Worm (Caenorhabditis elegans) whole organism, L4 larva: ENCODE results near the gene B0464.6.

Experiments used
- F26F4.8 ChIP-seq: fragments of 200-800 bp; sonication (Bioruptor generic); conservative IDR thresholded peaks from 2 replicates; pipeline ENCODE4 v1.3.6; 2022; ENCODE audit warnings: missing genetic modification characterization, missing compliant biosample characterization
- F44E2.7 ChIP-seq: fragments of 200-800 bp; sonication (Bioruptor generic); IDR thresholded peaks from 2 replicates; pipeline ENCODE4 v2.1.2; 2022; ENCODE audit warnings: missing genetic modification characterization, missing compliant biosample characterization
- F49E8.2 ChIP-seq: sonication (generic microtip); optimal IDR thresholded peaks from 2 replicates; lab custom pipeline; 2016; ENCODE audit warnings: missing compliant biosample characterization, mild to moderate bottlenecking, missing genetic modification characterization, borderline replicate concordance
- T26A8.4 ChIP-seq: fragments of 200-800 bp; sonication (Bioruptor generic); IDR thresholded peaks from 2 replicates; pipeline ENCODE4 v1.3.6; 2022; ENCODE audit warnings: missing genetic modification characterization, missing compliant biosample characterization
- ZK337.2 ChIP-seq: fragments of 200-800 bp; sonication (Bioruptor generic); IDR thresholded peaks from 2 replicates; pipeline ENCODE4 v1.3.6; 2022; ENCODE audit warnings: missing genetic modification reagents, missing genetic modification characterization, missing compliant biosample characterization
- aha-1 ChIP-seq: fragments of 150-350 bp; peaks from one replicate; lab custom pipeline; 2014; ENCODE audit warnings: missing biosample characterization, missing genetic modification characterization
- aly-2 ChIP-seq: sonication (generic microtip); optimal IDR thresholded peaks from 2 replicates; lab custom pipeline; 2018; ENCODE audit warnings: missing biosample characterization, missing genetic modification characterization
- ama-1 ChIP-seq: fragments of 150-350 bp; optimal IDR thresholded peaks from 2 replicates; lab custom pipeline; 2014; ENCODE audit warnings: inconsistent platforms, mixed read lengths
- ctbp-1 ChIP-seq: fragments of 200-800 bp; sonication (Bioruptor generic); IDR thresholded peaks from 2 replicates; pipeline ENCODE4 v1.3.6; 2022; ENCODE audit warnings: missing genetic modification reagents, missing genetic modification characterization, missing compliant biosample characterization
- daf-16 ChIP-seq, 3 experiments: sonication (generic microtip); optimal IDR thresholded peaks; 2 replicates each; lab custom pipeline; 2016 to 2017; ENCODE audit warnings: missing genetic modification characterization in 3 of 3, missing genetic modification reagents in 3 of 3, mild to moderate bottlenecking in 2 of 3, missing compliant biosample characterization in 2 of 3, missing biosample characterization in 1 of 3, moderate library complexity in 1 of 3
- dmd-9 ChIP-seq: fragments of 200-800 bp; sonication (Bioruptor generic); IDR thresholded peaks from 2 replicates; pipeline ENCODE4 v1.3.6; 2022; ENCODE audit warnings: missing genetic modification reagents, missing genetic modification characterization, missing compliant biosample characterization
- dpl-1 ChIP-seq: fragments of 150-350 bp; optimal IDR thresholded peaks from 2 replicates; lab custom pipeline; 2014; ENCODE audit warnings: missing biosample characterization, missing genetic modification reagents, missing genetic modification characterization
- egl-27 ChIP-seq: sonication (generic microtip); optimal IDR thresholded peaks from 3 replicates; lab custom pipeline; 2017; ENCODE audit warnings: missing biosample characterization, missing genetic modification reagents, missing genetic modification characterization
- egl-43 ChIP-seq: fragments of 200-800 bp; sonication (Bioruptor generic); IDR thresholded peaks from 2 replicates; pipeline ENCODE4 v1.3.6; 2022; ENCODE audit warnings: missing genetic modification reagents, missing genetic modification characterization, missing compliant biosample characterization
- hlh-11 ChIP-seq: fragments of 200-800 bp; sonication (Bioruptor generic); optimal IDR thresholded peaks from 2 replicates; lab custom pipeline; 2018; ENCODE audit warnings: mild to moderate bottlenecking, missing genetic modification characterization, missing compliant biosample characterization
- hlh-30 ChIP-seq: sonication (generic microtip); optimal IDR thresholded peaks from 2 replicates; lab custom pipeline; 2017; ENCODE audit warnings: antibody characterized with exemption, mild to moderate bottlenecking, missing genetic modification characterization, missing compliant biosample characterization; ENCODE audit not compliant: insufficient read depth
- hmg-1.1 ChIP-seq: fragments of 200-800 bp; sonication (Bioruptor generic); IDR thresholded peaks from 2 replicates; pipeline ENCODE4 v1.3.6; 2022; ENCODE audit warnings: missing genetic modification reagents, missing genetic modification characterization, missing compliant biosample characterization
- lim-7 ChIP-seq: fragments of 200-800 bp; sonication (Bioruptor generic); IDR thresholded peaks from 2 replicates; pipeline ENCODE4 v1.3.6; 2022; ENCODE audit warnings: missing genetic modification characterization, missing compliant biosample characterization
- lin-1 ChIP-seq: fragments of 200-800 bp; sonication (Bioruptor generic); IDR thresholded peaks from 2 replicates; pipeline ENCODE4 v1.3.6; 2022; ENCODE audit warnings: missing genetic modification reagents, missing genetic modification characterization, missing compliant biosample characterization
- lin-39 ChIP-seq: fragments of 150-350 bp; optimal IDR thresholded peaks from 2 replicates; lab custom pipeline; 2014; ENCODE audit warnings: missing biosample characterization, missing genetic modification reagents, missing genetic modification characterization
- lsy-2 ChIP-seq, 2 experiments: fragments of 150-350 bp in 1 of 2; sonication (generic microtip) in 1 of 2; optimal IDR thresholded peaks; 2 replicates each; lab custom pipeline; 2014 to 2017; ENCODE audit warnings: missing biosample characterization in 2 of 2, missing genetic modification characterization in 2 of 2
- madf-5 ChIP-seq, 2 experiments: fragments of 200-800 bp; sonication (Bioruptor generic); IDR thresholded peaks; 2 replicates each; pipeline ENCODE4 v1.3.6; 2022; ENCODE audit warnings: missing compliant biosample characterization in 2 of 2, missing genetic modification characterization in 2 of 2
- mdl-1 ChIP-seq, 2 experiments: fragments of 150-350 bp in 1 of 2; sonication (generic microtip) in 1 of 2; optimal IDR thresholded peaks; 2 replicates each; lab custom pipeline; 2014 to 2017; ENCODE audit warnings: missing biosample characterization in 2 of 2, missing genetic modification characterization in 2 of 2
- mdt-29 ChIP-seq: fragments of 200-800 bp; sonication (Bioruptor generic); IDR thresholded peaks from 2 replicates; pipeline ENCODE4 v1.3.6; 2022; ENCODE audit warnings: missing genetic modification reagents, missing genetic modification characterization, missing compliant biosample characterization
- mep-1 ChIP-seq: fragments of 150-350 bp; sonication (generic microtip); optimal IDR thresholded peaks from 3 replicates; lab custom pipeline; 2014; ENCODE audit warnings: missing biosample characterization, missing genetic modification characterization
- mes-2 ChIP-seq: sonication (generic microtip); optimal IDR thresholded peaks from 2 replicates; lab custom pipeline; 2016; ENCODE audit warnings: missing genotype, mild to moderate bottlenecking, missing genetic modification characterization, missing compliant biosample characterization; ENCODE audit not compliant: poor library complexity, severe bottlenecking
- mxl-3 ChIP-seq: fragments of 200-800 bp; sonication (Bioruptor generic); optimal IDR thresholded peaks from 2 replicates; lab custom pipeline; 2018; ENCODE audit warnings: mild to moderate bottlenecking, missing genetic modification characterization, missing compliant biosample characterization
- nhr-10 ChIP-seq: fragments of 150-350 bp; optimal IDR thresholded peaks from 2 replicates; lab custom pipeline; 2014; ENCODE audit warnings: missing biosample characterization, missing genetic modification characterization
- nhr-11 ChIP-seq: fragments of 150-350 bp; optimal IDR thresholded peaks from 2 replicates; lab custom pipeline; 2014; ENCODE audit warnings: missing biosample characterization, missing genetic modification characterization
- nhr-28 ChIP-seq: fragments of 150-350 bp; optimal IDR thresholded peaks from 2 replicates; lab custom pipeline; 2014; ENCODE audit warnings: missing biosample characterization, missing genetic modification characterization
- nhr-42 ChIP-seq: fragments of 200-800 bp; sonication (Bioruptor generic); IDR thresholded peaks from 2 replicates; pipeline ENCODE4 v1.3.6; 2022; ENCODE audit warnings: missing genetic modification characterization, missing compliant biosample characterization
- nhr-48 ChIP-seq: sonication (generic microtip); optimal IDR thresholded peaks from 2 replicates; lab custom pipeline; 2016; ENCODE audit warnings: mild to moderate bottlenecking, missing genetic modification characterization, missing compliant biosample characterization
- pha-4 ChIP-seq, 2 experiments: fragments of 150-350 bp in 1 of 2; fragments of 200-800 bp in 1 of 2; sonication (Bioruptor generic) in 1 of 2; IDR thresholded peaks in 1 of 2; optimal IDR thresholded peaks in 1 of 2; 2 replicates each; pipeline versions ENCODE4 v1.3.6 to Lab custom; 2014 to 2022; ENCODE audit warnings: missing genetic modification characterization in 2 of 2, missing genetic modification reagents in 2 of 2, missing biosample characterization in 1 of 2, missing compliant biosample characterization in 1 of 2
- pqm-1 ChIP-seq: sonication (generic microtip); optimal IDR thresholded peaks from 2 replicates; lab custom pipeline; 2017; ENCODE audit warnings: missing biosample characterization, missing genetic modification characterization
- sdz-12 ChIP-seq: fragments of 200-800 bp; sonication (Bioruptor generic); optimal IDR thresholded peaks from 2 replicates; lab custom pipeline; 2018; ENCODE audit warnings: mild to moderate bottlenecking, missing genetic modification characterization, missing compliant biosample characterization
- set-16 ChIP-seq: fragments of 200-800 bp; sonication (Bioruptor generic); IDR thresholded peaks from 2 replicates; pipeline ENCODE4 v1.3.6; 2022; ENCODE audit warnings: missing genetic modification reagents, missing genetic modification characterization, missing compliant biosample characterization
- unc-62 ChIP-seq, 3 experiments: fragments of 150-350 bp in 1 of 3; sonication (generic microtip); optimal IDR thresholded peaks in 2 of 3; peaks in 1 of 3; 1 replicate in 1 of 3; 2 replicates in 2 of 3; lab custom pipeline; 2014 to 2017; ENCODE audit warnings: missing biosample characterization in 3 of 3, missing genetic modification characterization in 3 of 3, missing genetic modification reagents in 3 of 3, missing genotype in 1 of 3

B0464.6 gene

ce11 chrIII:9461894-9462784 is 3.6 kb downstream of the B0464.6 start:
- TF ChIP-seq ZK337.2 (GFP tag; lab: Robert Waterston, UW) = no peak
- 0 out of 2 replicates have a peak, but pooled peaks have one; percentile 32 for TF ChIP-seq F26F4.8 (GFP tag; lab: Robert Waterston, UW)
- TF ChIP-seq sdz-12 (GFP tag; lab: Kevin White, UChicago) = no peak
- 0 out of 2 replicates have a peak, but pooled peaks have one; percentile 26 for TF ChIP-seq pha-4 (GFP tag; IDR thresholded peaks at IDR 0.05; lab: Robert Waterston, UW)
- TF ChIP-seq pha-4 (tag; optimal IDR thresholded peaks at IDR 0.05; lab: Kevin White, UChicago) = no peak
- TF ChIP-seq ama-1 (lab: Kevin White, UChicago) = peak; percentile 89
- TF ChIP-seq aha-1 = peak; percentile 28
- no peak for TF ChIP-seq F49E8.2 (tag; lab: Kevin White, UChicago)
- peak; percentile 50 for TF ChIP-seq nhr-10 (tag; lab: Kevin White, UChicago)
- TF ChIP-seq unc-62 (GFP tag; optimal IDR thresholded peaks at IDR 0.05 in 1 of 2; lab: Kevin White, UChicago) = peak in 1 of 2 experiments; percentile 91
- no peak for TF ChIP-seq unc-62 (tag; optimal IDR thresholded peaks at IDR 0.05; lab: Kevin White, UChicago)
- TF ChIP-seq F44E2.7 (GFP tag; lab: Robert Waterston, UW) = no peak
- 0 out of 2 replicates have a peak, but pooled peaks have one; percentile 18 for TF ChIP-seq ctbp-1 (GFP tag; lab: Robert Waterston, UW)
- no peak for TF ChIP-seq lin-39
- TF ChIP-seq mdt-29 (GFP tag; lab: Robert Waterston, UW) = no peak
- peak; percentile 78 for TF ChIP-seq aly-2 (tag; lab: Kevin White, UChicago)
- TF ChIP-seq egl-43 (GFP tag; lab: Robert Waterston, UW) = peak; percentile 73
- 0 out of 2 replicates have a peak, but pooled peaks have one; percentile 20 for TF ChIP-seq set-16
- TF ChIP-seq mxl-3 (GFP tag; lab: Kevin White, UChicago) = peak; percentile 2
- peak; percentile 49; the same call in 1 of the 2 replicates for TF ChIP-seq lin-1
- 0 out of 2 replicates have a peak, but pooled peaks have one; percentile 49 for TF ChIP-seq nhr-42
- 0 out of 2 replicates have a peak, but pooled peaks have one; percentile 32 for TF ChIP-seq lim-7 (GFP tag; lab: Robert Waterston, UW)
- TF ChIP-seq, all 104 proteins: peak for 14

DNA sequence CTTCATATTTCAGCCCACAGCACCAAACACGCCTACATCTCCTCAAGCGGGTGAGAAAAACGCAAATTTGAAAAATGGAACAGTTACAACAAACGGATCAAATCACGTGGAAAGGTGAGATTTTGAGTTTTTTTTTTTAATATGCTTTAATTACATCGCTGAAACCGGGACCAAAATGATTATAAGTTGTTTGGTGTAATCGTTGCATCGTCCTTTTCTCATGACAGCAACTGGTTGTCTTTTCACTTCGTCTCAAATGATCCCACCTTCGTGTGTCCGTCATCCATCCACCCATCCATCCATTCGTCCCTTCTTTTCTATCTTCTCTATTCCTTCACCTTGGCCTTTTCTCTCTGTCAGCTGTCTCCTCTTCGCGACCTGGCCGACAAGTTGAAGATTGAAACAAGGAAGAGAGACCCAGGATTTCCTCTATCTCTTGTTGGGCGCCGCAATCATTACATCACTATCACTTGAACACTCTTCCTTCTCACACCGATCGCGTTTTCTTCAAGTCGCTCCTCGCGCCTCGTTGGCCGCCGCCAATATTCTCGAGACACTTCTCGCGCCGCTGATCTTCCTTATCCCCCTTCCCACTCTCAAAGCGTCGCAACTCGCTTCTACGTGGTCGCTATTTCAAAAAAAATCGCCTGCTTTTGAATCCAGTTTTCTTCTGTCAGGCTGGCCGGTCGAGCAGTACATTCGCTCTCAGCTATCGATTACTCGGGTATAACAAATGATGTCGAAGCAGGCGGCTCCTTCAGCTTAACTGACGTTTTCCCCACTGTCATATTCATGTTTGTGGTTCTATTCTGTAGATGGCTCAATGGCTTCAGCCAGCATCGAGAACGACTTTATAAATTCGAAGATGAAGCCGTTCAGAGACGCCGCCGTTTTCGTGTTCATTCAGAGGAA is 8.3 kb downstream of the B0464.6 start:
- peak; percentile 99 for TF ChIP-seq aha-1
- TF ChIP-seq mxl-3 (GFP tag; lab: Kevin White, UChicago) = peak; percentile 74
- TF ChIP-seq madf-5 (GFP tag; IDR thresholded peaks at IDR 0.05; lab: Robert Waterston, UW) = no peak
- peak; percentile 54 for TF ChIP-seq set-16
- TF ChIP-seq hmg-1.1 (GFP tag; lab: Robert Waterston, UW) = peak; percentile 38; the same call in 1 of the 2 replicates
- peak; percentile 87 for TF ChIP-seq hlh-11 (tag; lab: Kevin White, UChicago)
- peak; percentile 57 for TF ChIP-seq nhr-11 (tag; lab: Kevin White, UChicago)
- TF ChIP-seq egl-27 (tag; lab: Kevin White, UChicago) = no peak
- TF ChIP-seq mep-1 = peak; percentile 16
- TF ChIP-seq T26A8.4 = 0 out of 2 replicates have a peak, but pooled peaks have one; percentile 31
- TF ChIP-seq egl-43 (GFP tag; lab: Robert Waterston, UW) = no peak
- TF ChIP-seq nhr-28 (tag; lab: Kevin White, UChicago) = peak; percentile 42
- TF ChIP-seq unc-62 (GFP tag; optimal IDR thresholded peaks at IDR 0.05 in 1 of 2; lab: Kevin White, UChicago) = peak in 1 of 2 experiments; percentile 100
- no peak for TF ChIP-seq unc-62 (tag; optimal IDR thresholded peaks at IDR 0.05; lab: Kevin White, UChicago)
- TF ChIP-seq lsy-2 (tag; optimal IDR thresholded peaks at IDR 0.05; lab: Kevin White, UChicago) = peak in 1 of 2 experiments; percentile 53
- peak; percentile 57 for TF ChIP-seq hlh-30 (tag; lab: Kevin White, UChicago)
- TF ChIP-seq daf-16 (GFP tag; optimal IDR thresholded peaks at IDR 0.05; lab: Kevin White, UChicago) = peak in 1 of 2 experiments; percentile 32
- TF ChIP-seq daf-16 (tag; optimal IDR thresholded peaks at IDR 0.05; lab: Kevin White, UChicago) = no peak
- no peak for TF ChIP-seq dpl-1 (GFP tag; lab: Kevin White, UChicago)
- TF ChIP-seq nhr-48 (tag; lab: Kevin White, UChicago) = no peak
- TF ChIP-seq dmd-9 (GFP tag; lab: Robert Waterston, UW) = 0 out of 2 replicates have a peak, but pooled peaks have one; percentile 14
- TF ChIP-seq mdl-1 (tag; optimal IDR thresholded peaks at IDR 0.05; lab: Kevin White, UChicago) = peak in 1 of 2 experiments; percentile 39
- no peak for TF ChIP-seq pqm-1 (tag; lab: Kevin White, UChicago)
- TF ChIP-seq mes-2 (tag; lab: Kevin White, UChicago) = peak; percentile 19
- peak; percentile 28 for TF ChIP-seq ama-1 (lab: Kevin White, UChicago)
- TF ChIP-seq, all 104 proteins: peak for 17
